Fruit fly (Drosophila melanogaster): Measurements from ENCODE around the gene ppk22.
A peak's percentile ranks its signal among the peaks of the same experiment; 100 is the strongest.

Gene ppk22

dm6 chr3R:24810844-24811625, 48.6 kb downstream of the ppk22 start (continued):
- TF ChIP-seq CG42726 (GFP tag; IDR thresholded peaks at IDR 0.05; ENCODE audit: partially characterized antibody) = no peak
- peak; percentile 81 for TF ChIP-seq Hand (GFP tag; optimal IDR thresholded peaks at IDR 0.05)
- TF ChIP-seq Nf-YC (tag; optimal IDR thresholded peaks at IDR 0.05) = peak; percentile 72
- peak; percentile 88 for TF ChIP-seq CG9932 (GFP tag; IDR thresholded peaks at IDR 0.05)
- TF ChIP-seq Optix (GFP tag; IDR thresholded peaks at IDR 0.05) = peak; percentile 89
- peak; percentile 83 for TF ChIP-seq CG31441 (GFP tag; IDR thresholded peaks at IDR 0.05)
- peak; percentile 75 for TF ChIP-seq vfl (GFP tag; optimal IDR thresholded peaks at IDR 0.05)
- TF ChIP-seq MESR4 (GFP tag; optimal IDR thresholded peaks at IDR 0.05) = peak; percentile 44
- no peak for TF ChIP-seq sc (optimal IDR thresholded peaks at IDR 0.05)
- TF ChIP-seq sc (GFP tag; optimal IDR thresholded peaks at IDR 0.05) = peak; percentile 69
- TF ChIP-seq tup (GFP tag; optimal IDR thresholded peaks at IDR 0.05) = peak; percentile 80
- TF ChIP-seq kah (GFP tag; optimal IDR thresholded peaks at IDR 0.05) = peak; percentile 70
- TF ChIP-seq Neu2 (GFP tag; optimal IDR thresholded peaks at IDR 0.05; ENCODE audit: borderline replicate concordance) = no peak
- no peak for TF ChIP-seq CG8478 (optimal IDR thresholded peaks at IDR 0.05)
- TF ChIP-seq CG32772 (GFP tag; IDR thresholded peaks at IDR 0.05) = peak; percentile 82
- TF ChIP-seq klu (GFP tag; IDR thresholded peaks at IDR 0.05) = peak; percentile 68
- TF ChIP-seq nom (GFP tag; optimal IDR thresholded peaks at IDR 0.05) = peak; percentile 19
- peak; percentile 91 for TF ChIP-seq Xbp1 (GFP tag; optimal IDR thresholded peaks at IDR 0.05)
- peak; percentile 81 for TF ChIP-seq odd (GFP tag; optimal IDR thresholded peaks at IDR 0.05)
- TF ChIP-seq so (GFP tag; IDR thresholded peaks at IDR 0.05) = peak; percentile 88
- peak; percentile 27 for TF ChIP-seq trem (tag; optimal IDR thresholded peaks at IDR 0.05)
- TF ChIP-seq Bteb2 (GFP tag; optimal IDR thresholded peaks at IDR 0.05) = peak; percentile 75
- peak; percentile 65 for TF ChIP-seq cato (GFP tag; optimal IDR thresholded peaks at IDR 0.05; ENCODE audit: borderline replicate concordance)
- TF ChIP-seq slou (GFP tag; optimal IDR thresholded peaks at IDR 0.05) = peak; percentile 47
- peak; percentile 40 for TF ChIP-seq dmrt11E (tag; optimal IDR thresholded peaks at IDR 0.05)
- peak; percentile 30 for TF ChIP-seq ac (GFP tag; optimal IDR thresholded peaks at IDR 0.05)
- peak; percentile 75 for TF ChIP-seq Six4 (GFP tag; optimal IDR thresholded peaks at IDR 0.05)
- TF ChIP-seq ase (GFP tag; IDR thresholded peaks at IDR 0.05) = peak; percentile 90
- TF ChIP-seq Atf-2 (GFP tag; optimal IDR thresholded peaks at IDR 0.05) = peak; percentile 63
- TF ChIP-seq amos (GFP tag; IDR thresholded peaks at IDR 0.05; ENCODE audit: partially characterized antibody) = no peak
- peak; percentile 67; the same call in 1 of the 2 replicates for TF ChIP-seq toy (GFP tag; IDR thresholded peaks at IDR 0.05)
- TF ChIP-seq dati (GFP tag; IDR thresholded peaks at IDR 0.05) = peak; percentile 65
- peak; percentile 58; the same call in 1 of the 2 replicates for TF ChIP-seq CG10959 (GFP tag; IDR thresholded peaks at IDR 0.05)
- TF ChIP-seq repo (GFP tag; optimal IDR thresholded peaks at IDR 0.05) = peak; percentile 78
- TF ChIP-seq CG8944 (GFP tag; optimal IDR thresholded peaks at IDR 0.05) = peak; percentile 78
- TF ChIP-seq CG3065 (GFP tag; optimal IDR thresholded peaks at IDR 0.05) = no peak
- TF ChIP-seq CG11456 (GFP tag; IDR thresholded peaks at IDR 0.05) = peak; percentile 92
- peak; percentile 89 for TF ChIP-seq CG1647 (GFP tag; optimal IDR thresholded peaks at IDR 0.05)
- TF ChIP-seq CG16813 (GFP tag; IDR thresholded peaks at IDR 0.05; ENCODE audit: partially characterized antibody) = no peak
- peak; percentile 78 for TF ChIP-seq MTF-1 (GFP tag; optimal IDR thresholded peaks at IDR 0.05; ENCODE audit: borderline replicate concordance)
- TF ChIP-seq jing (GFP tag; optimal IDR thresholded peaks at IDR 0.05) = peak; percentile 76
- TF ChIP-seq Jarid2 (GFP tag; optimal IDR thresholded peaks at IDR 0.05) = peak; percentile 75
- no peak for TF ChIP-seq tll (GFP tag; optimal IDR thresholded peaks at IDR 0.05)
- peak; percentile 41 for TF ChIP-seq CG30020 (tag; optimal IDR thresholded peaks at IDR 0.05)
- TF ChIP-seq CG2120 (GFP tag; optimal IDR thresholded peaks at IDR 0.05) = peak; percentile 95
- TF ChIP-seq CG31224 (GFP tag; IDR thresholded peaks at IDR 0.05) = peak; percentile 78
- peak; percentile 74 for TF ChIP-seq wor (GFP tag; IDR thresholded peaks at IDR 0.05)
- TF ChIP-seq hth (optimal IDR thresholded peaks at IDR 0.05) = no peak
- TF ChIP-seq CG10366 (GFP tag; IDR thresholded peaks at IDR 0.05) = peak; percentile 89
- peak; percentile 92 for TF ChIP-seq lmd (GFP tag; IDR thresholded peaks at IDR 0.05)
